Worm (Caenorhabditis elegans): ENCODE results near the gene F38H12.5.

Gene F38H12.5

DNA sequence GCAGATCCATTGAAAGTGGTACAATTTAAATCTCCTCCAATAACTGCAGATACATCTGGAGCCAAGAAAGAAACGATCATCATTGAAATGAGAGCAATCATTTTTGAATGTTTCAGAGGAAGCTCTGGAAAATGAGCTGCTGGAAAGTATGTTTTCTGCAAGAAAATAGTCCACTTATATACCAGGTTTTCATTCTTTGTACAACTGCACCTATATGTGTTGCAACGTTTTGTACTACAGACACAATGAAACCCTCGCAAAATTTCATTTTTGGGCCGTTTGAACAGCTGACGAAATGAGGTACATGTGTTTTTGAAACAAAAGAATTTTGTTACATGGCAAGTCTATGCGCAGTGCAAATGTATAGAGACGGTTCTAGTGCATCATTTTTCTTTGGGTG lies 35.5 kb upstream of the F38H12.5 start, which contains the start of gene T05B4.9:
TSS of gene T05B4.9 (minus strand) at position 101 of the 400 bp plus-strand sequence.
- TF ChIP-seq snpc-1.2 (GFP tag; IDR thresholded peaks at IDR 0.05) = no peak
- TF ChIP-seq lsy-2 (tag; optimal IDR thresholded peaks at IDR 0.05) = no peak
- no peak for TF ChIP-seq dpl-1 (GFP tag; optimal IDR thresholded peaks at IDR 0.05)
- no peak for TF ChIP-seq daf-12 (tag; optimal IDR thresholded peaks at IDR 0.05)
- TF ChIP-seq egl-27 (tag; optimal IDR thresholded peaks at IDR 0.05) = no peak
- no peak for TF ChIP-seq nhr-77 (tag; optimal IDR thresholded peaks at IDR 0.05)
- TF ChIP-seq rbr-2 (tag; optimal IDR thresholded peaks at IDR 0.05) = no peak
- TF ChIP-seq lin-13 (GFP tag; optimal IDR thresholded peaks at IDR 0.05) = no peak
- no peak for TF ChIP-seq ces-1 (GFP tag; optimal IDR thresholded peaks at IDR 0.05)
- no peak for TF ChIP-seq fos-1 (tag; optimal IDR thresholded peaks at IDR 0.05)
- no peak for TF ChIP-seq zip-2 (tag; optimal IDR thresholded peaks at IDR 0.05)
- no peak for TF ChIP-seq dmd-9 (GFP tag; IDR thresholded peaks at IDR 0.05)

DNA sequence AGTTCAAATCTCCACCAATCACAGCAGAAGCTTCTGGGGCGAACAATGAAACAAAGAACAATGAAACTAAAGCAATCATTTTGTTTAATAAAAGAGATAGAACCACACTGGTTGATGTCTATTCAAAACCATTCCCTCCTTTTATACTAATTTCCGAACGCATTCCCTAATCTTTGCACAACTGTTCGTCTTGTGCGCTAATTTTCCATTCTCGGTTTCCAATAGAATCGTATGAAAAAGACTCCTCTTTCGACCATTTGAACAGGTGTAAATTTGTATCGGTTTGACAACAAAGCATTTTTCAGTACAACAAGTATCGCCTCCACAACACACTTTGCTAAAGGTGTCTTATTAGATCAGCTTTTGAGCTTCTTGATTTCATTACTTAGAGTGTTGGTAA lies 33.2 kb upstream of the F38H12.5 start, which contains the start of gene T05B4.8:
TSS of gene T05B4.8 (minus strand) at position 101 of the 400 bp plus-strand sequence.
- no peak for TF ChIP-seq hif-1 (tag; optimal IDR thresholded peaks at IDR 0.05)
- no peak for TF ChIP-seq Y105C5A.15 (GFP tag; IDR thresholded peaks at IDR 0.05)
- TF ChIP-seq aha-1 (tag) = peak; percentile 7

DNA sequence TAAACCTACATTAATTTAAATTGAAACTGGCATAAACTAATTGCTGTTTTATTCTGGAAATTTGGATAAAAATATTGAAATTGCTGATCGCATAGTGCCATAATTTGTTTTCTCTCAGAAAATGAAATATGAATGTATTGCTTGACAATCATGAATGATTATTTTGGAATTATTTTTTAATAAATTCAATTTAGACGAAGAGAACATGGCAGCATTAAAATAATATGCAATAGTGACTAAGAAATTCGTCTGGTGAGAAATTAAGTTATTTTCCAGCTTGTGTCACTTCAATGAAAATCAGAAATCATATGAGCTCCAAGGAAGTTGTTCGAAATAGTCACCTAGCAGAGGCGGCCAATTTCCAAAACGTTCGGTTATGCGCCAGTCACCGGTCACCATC lies 31.8 kb upstream of the F38H12.5 start, which contains the start of gene srw-133:
TSS of gene srw-133 (minus strand) at position 101 of the 400 bp plus-strand sequence.
- no peak for TF ChIP-seq lsy-2 (tag; optimal IDR thresholded peaks at IDR 0.05)
- TF ChIP-seq lim-7 (GFP tag; IDR thresholded peaks at IDR 0.05) = no peak
- no peak for TF ChIP-seq dve-1 (tag; optimal IDR thresholded peaks at IDR 0.05; ENCODE audit: insufficient read depth)
- no peak for TF ChIP-seq ceh-28 (tag; optimal IDR thresholded peaks at IDR 0.05)
- TF ChIP-seq egl-43 (GFP tag; IDR thresholded peaks at IDR 0.05) = no peak

DNA sequence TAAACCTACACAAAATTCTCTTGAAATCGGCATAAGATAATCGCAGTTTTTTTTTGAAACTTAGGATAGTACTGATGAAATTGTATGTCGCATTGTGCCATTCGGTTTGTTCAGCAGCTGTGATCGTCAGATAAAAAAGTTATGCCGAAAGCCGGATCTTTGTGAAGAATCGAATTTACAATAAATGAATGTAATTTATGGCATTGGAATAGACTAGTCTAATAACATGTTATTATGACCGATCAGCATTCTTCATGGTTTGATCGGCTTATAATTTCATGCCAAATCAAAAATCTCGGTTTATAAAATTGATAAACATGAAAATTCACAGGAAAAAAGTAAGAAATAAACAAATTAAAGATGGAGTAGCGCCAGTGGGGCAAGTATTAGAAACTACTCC lies 29.7 kb upstream of the F38H12.5 start, which contains the start of gene srw-134:
TSS of gene srw-134 (minus strand) at position 101 of the 400 bp plus-strand sequence.
- TF ChIP-seq Y75B8A.6 (GFP tag; IDR thresholded peaks at IDR 0.05) (no peak), saeg-2 (GFP tag; IDR thresholded peaks at IDR 0.05) (no peak), arid-1 (GFP tag; conservative IDR thresholded peaks at IDR 0.05) (no peak), ama-1 (optimal IDR thresholded peaks at IDR 0.05) (no peak), zfp-3 (GFP tag; conservative IDR thresholded peaks at IDR 0.05) (no peak), lin-15B (tag; optimal IDR thresholded peaks at IDR 0.05) (no peak), fos-1 (tag; optimal IDR thresholded peaks at IDR 0.05) (no peak), dmd-8 (GFP tag; IDR thresholded peaks at IDR 0.05) (no peak), egl-27 (tag; optimal IDR thresholded peaks at IDR 0.05) (no peak), nhr-6 (tag; optimal IDR thresholded peaks at IDR 0.05) (no peak), dpl-1 (GFP tag; optimal IDR thresholded peaks at IDR 0.05) (no peak), ceh-32 (tag; optimal IDR thresholded peaks at IDR 0.05; ENCODE audit: poor library complexity) (no peak), nhr-77 (tag; optimal IDR thresholded peaks at IDR 0.05) (no peak), duxl-1 (tag; optimal IDR thresholded peaks at IDR 0.05; ENCODE audit: poor library complexity) (no peak), daf-12 (tag; optimal IDR thresholded peaks at IDR 0.05) (no peak), snpc-4 (tag; optimal IDR thresholded peaks at IDR 0.05) (no peak), dmd-6 (GFP tag; IDR thresholded peaks at IDR 0.05) (no peak)

DNA sequence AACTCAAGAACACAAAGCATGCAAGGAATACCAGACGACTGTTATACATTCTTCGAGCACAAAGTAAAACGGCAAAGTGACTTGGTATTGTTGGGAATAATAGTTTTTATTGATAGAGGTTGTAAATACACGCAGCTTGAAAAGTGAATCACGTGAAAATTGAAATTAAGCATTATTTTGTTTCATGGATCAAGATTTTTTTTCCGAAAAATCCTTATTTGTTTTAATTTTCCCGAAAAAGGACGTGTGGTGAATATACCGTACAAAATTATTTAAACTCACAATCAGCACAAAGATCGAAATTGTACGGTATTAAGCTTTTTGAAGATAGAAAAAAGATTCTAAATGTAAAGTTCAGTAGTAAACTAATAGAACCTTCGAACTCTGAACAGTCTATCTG lies 27.0 kb upstream of the F38H12.5 start, which contains the start of gene clc-18:
TSS of gene clc-18 (minus strand) at position 101 of the 400 bp plus-strand sequence.
- TF ChIP-seq unc-62 (GFP tag; optimal IDR thresholded peaks at IDR 0.05 in 1 of 2) (peak in 1 of 2 experiments; percentile 7), unc-62 (tag; optimal IDR thresholded peaks at IDR 0.05) (no peak), madf-5 (GFP tag; IDR thresholded peaks at IDR 0.05) (no peak)
